Worm (Caenorhabditis elegans): Measurements from ENCODE around the gene cap-2.
A peak's percentile ranks its signal among the peaks of the same experiment; 100 is the strongest.

ce11 chrII:10870698-10871097 lies 1.7 kb downstream of the cap-2 start:
- no peak for TF ChIP-seq lin-26 (GFP tag; IDR thresholded peaks at IDR 0.05)
- no peak for TF ChIP-seq B0261.1 (tag; optimal IDR thresholded peaks at IDR 0.05)
- peak; percentile 6 for TF ChIP-seq B0035.1 (tag; optimal IDR thresholded peaks at IDR 0.05)
- no peak for TF ChIP-seq madf-8 (GFP tag; conservative IDR thresholded peaks at IDR 0.05)
- TF ChIP-seq ets-4 (GFP tag; optimal IDR thresholded peaks at IDR 0.05) = no peak
- TF ChIP-seq lin-40 (tag; optimal IDR thresholded peaks at IDR 0.05) = no peak
- TF ChIP-seq madf-3 (GFP tag; IDR thresholded peaks at IDR 0.05) = no peak

All from whole organism, young adult.